Worm (Caenorhabditis elegans) whole organism, early embryonic: Measurements from ENCODE around the gene clc-13.
A peak's percentile ranks its signal among the peaks of the same experiment; 100 is the strongest.

ENCODE experiments used
- B0310.2 ChIP-seq: sonication (generic microtip); optimal IDR thresholded peaks from 2 replicates; lab custom pipeline; 2016; ENCODE audit warnings: mild to moderate bottlenecking, missing genetic modification characterization, missing compliant biosample characterization
- F13C5.2 ChIP-seq: sonication (generic microtip); optimal IDR thresholded peaks from 2 replicates; lab custom pipeline; 2017; ENCODE audit warnings: mild to moderate bottlenecking, missing genetic modification characterization, inconsistent platforms, missing compliant biosample characterization
- aly-1 ChIP-seq: sonication (generic microtip); optimal IDR thresholded peaks from 2 replicates; lab custom pipeline; 2016; ENCODE audit warnings: missing genetic modification characterization, missing compliant biosample characterization
- ama-1 ChIP-seq: fragments of 150-350 bp; optimal IDR thresholded peaks from 2 replicates; lab custom pipeline; 2014
- ceh-13 ChIP-seq: fragments of 200-800 bp; sonication (Bioruptor generic); optimal IDR thresholded peaks from 2 replicates; lab custom pipeline; 2018; ENCODE audit warnings: mild to moderate bottlenecking, missing genetic modification characterization, missing compliant biosample characterization
- ceh-36 ChIP-seq: sonication (generic microtip); optimal IDR thresholded peaks from 2 replicates; lab custom pipeline; 2016; ENCODE audit warnings: missing genetic modification characterization, inconsistent platforms, missing compliant biosample characterization
- ets-7 ChIP-seq: sonication (generic microtip); optimal IDR thresholded peaks from 2 replicates; lab custom pipeline; 2016; ENCODE audit warnings: missing genotype, missing genetic modification characterization, missing compliant biosample characterization
- flt-1 ChIP-seq: fragments of 200-800 bp; sonication (Bioruptor generic); IDR thresholded peaks from 2 replicates; pipeline ENCODE4 v1.3.6; 2022; ENCODE audit warnings: missing genetic modification characterization, missing compliant biosample characterization
- hmbx-1 ChIP-seq: sonication (generic microtip); optimal IDR thresholded peaks from 2 replicates; lab custom pipeline; 2016; ENCODE audit warnings: mild to moderate bottlenecking, missing genetic modification characterization, missing compliant biosample characterization
- hmg-4 ChIP-seq: fragments of 200-800 bp; sonication (Bioruptor generic); optimal IDR thresholded peaks from 2 replicates; lab custom pipeline; 2018; ENCODE audit warnings: mild to moderate bottlenecking, missing genetic modification characterization, missing compliant biosample characterization
- hnd-1 ChIP-seq: sonication (generic microtip); optimal IDR thresholded peaks from 2 replicates; lab custom pipeline; 2016; ENCODE audit warnings: missing genetic modification characterization, missing compliant biosample characterization
- pes-1 ChIP-seq: fragments of 200-800 bp; sonication (Bioruptor generic); IDR thresholded peaks from 2 replicates; pipeline ENCODE4 v1.3.6; 2022; ENCODE audit warnings: missing genetic modification reagents, missing genetic modification characterization, missing compliant biosample characterization
- scrt-1 ChIP-seq: fragments of 200-800 bp; sonication (Bioruptor generic); IDR thresholded peaks from 2 replicates; pipeline ENCODE4 v1.3.6; 2022; ENCODE audit warnings: missing genetic modification characterization, missing compliant biosample characterization
- sea-1 ChIP-seq: fragments of 200-800 bp; sonication (Bioruptor generic); conservative IDR thresholded peaks from 2 replicates; pipeline ENCODE4 v1.3.6; 2022; ENCODE audit warnings: missing genetic modification characterization, missing compliant biosample characterization
- tbx-11 ChIP-seq: fragments of 200-800 bp; sonication (Bioruptor generic); IDR thresholded peaks from 2 replicates; pipeline ENCODE4 v1.3.6; 2022; ENCODE audit warnings: missing genetic modification characterization, missing compliant biosample characterization
- tbx-37 ChIP-seq: fragments of 200-800 bp; sonication (Bioruptor generic); conservative IDR thresholded peaks from 2 replicates; pipeline ENCODE4 v1.3.6; 2022; ENCODE audit warnings: missing genetic modification reagents, missing genetic modification characterization, missing compliant biosample characterization
- tra-4 ChIP-seq: sonication (generic microtip); optimal IDR thresholded peaks from 2 replicates; lab custom pipeline; 2017; ENCODE audit warnings: missing genetic modification characterization, missing compliant biosample characterization

The clc-13 gene

ce11 chrV:17014050-17014449, at the start of gene clc-13:
TSS of gene clc-13 (plus strand) at chrV:17014408.
- TF ChIP-seq ama-1 (lab: Kevin White, UChicago) (no peak), hmbx-1 (no peak), ceh-36 (tag; lab: Kevin White, UChicago) (no peak), ets-7 (tag; lab: Kevin White, UChicago) (no peak), scrt-1 (GFP tag; lab: Robert Waterston, UW) (no peak), sea-1 (GFP tag; lab: Robert Waterston, UW) (no peak), pes-1 (GFP tag; lab: Robert Waterston, UW) (no peak), tra-4 (no peak), B0310.2 (no peak), hmg-4 (GFP tag; lab: Kevin White, UChicago) (no peak), aly-1 (tag; lab: Kevin White, UChicago) (no peak), flt-1 (GFP tag; lab: Robert Waterston, UW) (no peak), tbx-11 (GFP tag; lab: Robert Waterston, UW) (no peak), tbx-37 (GFP tag; lab: Robert Waterston, UW) (no peak), ceh-13 (GFP tag; lab: Kevin White, UChicago) (no peak), F13C5.2 (tag; lab: Kevin White, UChicago) (no peak), hnd-1 (tag; lab: Kevin White, UChicago) (no peak)

- TF ChIP-seq F13C5.2 (tag; lab: Kevin White, UChicago), result peak; percentile 67
- no peak for TF ChIP-seq ama-1 (lab: Kevin White, UChicago)
- no peak for TF ChIP-seq hnd-1 (tag; lab: Kevin White, UChicago)
- TF ChIP-seq aly-1 (tag; lab: Kevin White, UChicago), result no peak
- TF ChIP-seq scrt-1 (GFP tag; lab: Robert Waterston, UW), result no peak
- no peak for TF ChIP-seq ceh-36 (tag; lab: Kevin White, UChicago)
Measured at ce11 chrV:16965655-16966054, 48.6 kb upstream of the clc-13 start, which contains the start of gene efl-1. TSS of gene efl-1 (minus strand) at chrV:16965675.

ce11 chrV:16966636-16967035, 47.6 kb upstream of the clc-13 start, which contains the start of gene fbxa-90:
TSS of gene fbxa-90 (plus strand) at chrV:16966814.
- no peak for TF ChIP-seq ceh-13 (GFP tag; lab: Kevin White, UChicago)
- no peak for TF ChIP-seq hnd-1 (tag; lab: Kevin White, UChicago)
- TF ChIP-seq tbx-37 (GFP tag; lab: Robert Waterston, UW), result no peak
- no peak for TF ChIP-seq hmbx-1
- no peak for TF ChIP-seq pes-1 (GFP tag; lab: Robert Waterston, UW)
- no peak for TF ChIP-seq tbx-11 (GFP tag; lab: Robert Waterston, UW)
- TF ChIP-seq scrt-1 (GFP tag; lab: Robert Waterston, UW), result no peak
- no peak for TF ChIP-seq tra-4
- no peak for TF ChIP-seq ceh-36 (tag; lab: Kevin White, UChicago)
- TF ChIP-seq hmg-4 (GFP tag; lab: Kevin White, UChicago), result no peak

ce11 chrV:16972134-16972533, 42.1 kb upstream of the clc-13 start, which contains the start of gene srh-119:
TSS of gene srh-119 (plus strand) at chrV:16972434.
- TF ChIP-seq tbx-37 (GFP tag; lab: Robert Waterston, UW), result no peak
- no peak for TF ChIP-seq tra-4

- TF ChIP-seq ceh-36 (tag; lab: Kevin White, UChicago) (no peak), F13C5.2 (tag; lab: Kevin White, UChicago) (no peak), sea-1 (GFP tag; lab: Robert Waterston, UW) (no peak), tra-4 (no peak), flt-1 (GFP tag; lab: Robert Waterston, UW) (no peak), pes-1 (GFP tag; lab: Robert Waterston, UW) (no peak), B0310.2 (no peak), hnd-1 (tag; lab: Kevin White, UChicago) (no peak), scrt-1 (GFP tag; lab: Robert Waterston, UW) (no peak), tbx-37 (GFP tag; lab: Robert Waterston, UW) (no peak), hmg-4 (GFP tag; lab: Kevin White, UChicago) (no peak), ceh-13 (GFP tag; lab: Kevin White, UChicago) (no peak), hmbx-1 (no peak)
Measured at ce11 chrV:16973338-16973737, 40.9 kb upstream of the clc-13 start.

- TF ChIP-seq pes-1 (GFP tag; lab: Robert Waterston, UW) (no peak), ets-7 (tag; lab: Kevin White, UChicago) (no peak), flt-1 (GFP tag; lab: Robert Waterston, UW) (no peak), scrt-1 (GFP tag; lab: Robert Waterston, UW) (no peak), tra-4 (no peak), tbx-11 (GFP tag; lab: Robert Waterston, UW) (no peak), ceh-36 (tag; lab: Kevin White, UChicago) (no peak), sea-1 (GFP tag; lab: Robert Waterston, UW) (no peak), ceh-13 (GFP tag; lab: Kevin White, UChicago) (no peak), hmg-4 (GFP tag; lab: Kevin White, UChicago) (no peak), hnd-1 (tag; lab: Kevin White, UChicago) (no peak), aly-1 (tag; lab: Kevin White, UChicago) (no peak)
Measured at ce11 chrV:16974919-16975318, 39.3 kb upstream of the clc-13 start, which contains the start of gene srx-54. TSS of gene srx-54 (plus strand) at chrV:16975219.

ce11 chrV:16980368-16980767, 33.8 kb upstream of the clc-13 start, which contains the start of gene srz-54:
TSS of gene srz-54 (plus strand) at chrV:16980668.
- TF ChIP-seq hmbx-1, result no peak
- no peak for TF ChIP-seq hmg-4 (GFP tag; lab: Kevin White, UChicago)
- no peak for TF ChIP-seq sea-1 (GFP tag; lab: Robert Waterston, UW)
- TF ChIP-seq aly-1 (tag; lab: Kevin White, UChicago), result no peak
- no peak for TF ChIP-seq ceh-36 (tag; lab: Kevin White, UChicago)
- TF ChIP-seq tbx-37 (GFP tag; lab: Robert Waterston, UW), result no peak
- no peak for TF ChIP-seq pes-1 (GFP tag; lab: Robert Waterston, UW)
- no peak for TF ChIP-seq scrt-1 (GFP tag; lab: Robert Waterston, UW)
- TF ChIP-seq tra-4, result no peak
- no peak for TF ChIP-seq ceh-13 (GFP tag; lab: Kevin White, UChicago)
- no peak for TF ChIP-seq flt-1 (GFP tag; lab: Robert Waterston, UW)
- no peak for TF ChIP-seq tbx-11 (GFP tag; lab: Robert Waterston, UW)
- TF ChIP-seq B0310.2, result no peak
- no peak for TF ChIP-seq ets-7 (tag; lab: Kevin White, UChicago)
- TF ChIP-seq ama-1 (lab: Kevin White, UChicago), result no peak
- no peak for TF ChIP-seq F13C5.2 (tag; lab: Kevin White, UChicago)
- TF ChIP-seq hnd-1 (tag; lab: Kevin White, UChicago), result no peak
